Fruit fly (Drosophila melanogaster) S2 (cell line): ENCODE data around the gene CG34181.

ENCODE experiments used
- CG8478 ChIP-seq: fragments of >200 bp; optimal IDR thresholded peaks from 2 replicates; lab custom pipeline; 2018
- CTCF ChIP-seq, 2 experiments: fragments of >200 bp; optimal IDR thresholded peaks; 2 replicates each; lab custom pipeline; 2018

DNA sequence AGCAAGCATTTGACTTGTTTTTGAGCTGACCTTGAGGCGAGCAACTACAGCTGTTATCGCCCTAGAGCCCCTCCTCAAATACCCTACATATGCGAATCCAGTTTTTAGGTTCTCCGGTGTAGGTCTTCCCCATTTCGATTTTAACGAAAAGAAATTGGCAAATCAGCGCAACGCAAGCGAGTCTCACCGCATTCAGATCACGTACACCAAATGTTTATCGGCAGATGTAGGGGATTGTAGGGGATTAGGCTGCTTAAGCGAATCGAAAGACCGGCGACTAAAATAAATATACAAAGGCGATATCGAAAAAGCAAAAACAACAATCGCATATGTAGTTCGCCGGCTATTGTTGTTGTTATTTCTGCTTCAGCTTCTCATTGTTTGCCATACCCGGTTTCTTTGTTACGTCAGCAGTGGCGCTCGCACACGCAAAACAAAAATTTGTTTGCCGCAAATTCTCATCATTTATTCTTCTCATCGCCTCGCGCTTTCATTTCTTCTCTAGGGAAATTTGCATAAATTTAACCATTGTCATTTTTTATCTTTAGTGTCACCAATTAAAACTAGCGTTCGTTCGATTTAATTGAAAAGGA is 20.7 kb downstream of the CG34181 start:
- TF ChIP-seq CTCF (optimal IDR thresholded peaks at IDR 0.05; lab: Kevin White, UChicago) (no peak), CG8478 (lab: Kevin White, UChicago) (no peak)
